Worm (Caenorhabditis elegans): ENCODE measurements around the gene T14A8.2.

Gene T14A8.2

DNA sequence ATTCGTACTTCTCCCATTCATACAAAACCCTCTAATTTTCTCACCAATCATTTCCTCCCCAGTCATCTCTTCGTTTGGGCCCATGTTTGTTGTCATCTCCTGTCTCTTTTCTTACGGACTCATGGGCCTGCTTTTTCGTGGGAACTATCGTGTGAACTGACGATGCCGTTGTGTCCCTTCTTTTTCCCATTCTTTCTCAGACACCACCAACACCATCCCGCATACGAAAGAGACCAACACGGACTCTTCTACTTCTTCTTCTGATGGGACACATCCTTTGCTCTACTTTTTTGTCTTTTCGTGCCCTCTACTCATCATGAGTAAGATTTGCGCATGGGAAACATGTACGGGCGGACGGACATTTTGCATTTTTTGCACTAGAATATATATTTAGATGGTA is 27.9 kb upstream of the T14A8.2 start:
- no peak for TF ChIP-seq pat-9 (tag; optimal IDR thresholded peaks at IDR 0.05)
- no peak for TF ChIP-seq eyg-1 (tag; optimal IDR thresholded peaks at IDR 0.05)
- no peak for TF ChIP-seq ceh-19 (GFP tag; optimal IDR thresholded peaks at IDR 0.05)
- no peak for TF ChIP-seq dmd-4 (tag; optimal IDR thresholded peaks at IDR 0.05; ENCODE audit: borderline replicate concordance)
- TF ChIP-seq ceh-30 (tag; optimal IDR thresholded peaks at IDR 0.05): no peak
- TF ChIP-seq ceh-48 (tag; optimal IDR thresholded peaks at IDR 0.05): no peak
- TF ChIP-seq ttx-3 (tag; optimal IDR thresholded peaks at IDR 0.05): no peak
- no peak for TF ChIP-seq C08G9.2 (tag; optimal IDR thresholded peaks at IDR 0.05)
- no peak for TF ChIP-seq C38D4.7 (GFP tag; optimal IDR thresholded peaks at IDR 0.05)

DNA sequence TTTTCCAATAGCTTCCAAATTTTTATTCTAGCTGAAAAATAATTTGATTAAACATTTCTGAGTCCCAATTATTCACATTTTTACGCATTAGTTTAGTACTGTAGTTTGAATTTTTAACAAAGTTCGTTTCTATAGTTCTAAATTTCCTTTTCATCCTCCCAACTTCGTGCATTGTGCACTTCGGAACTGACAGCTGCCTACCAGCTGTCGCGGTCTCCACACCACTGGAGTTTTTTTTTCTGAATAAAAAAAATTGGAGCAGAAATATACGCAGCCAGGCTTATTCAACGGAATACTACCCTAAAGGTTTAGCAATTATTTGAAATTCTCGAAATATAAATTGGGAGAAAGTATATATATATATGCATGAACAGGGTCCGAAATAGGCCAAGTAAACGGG is 26.8 kb upstream of the T14A8.2 start:
- TF ChIP-seq che-1 (tag; optimal IDR thresholded peaks at IDR 0.05) (no peak), elt-2 (tag; optimal IDR thresholded peaks at IDR 0.05) (no peak), npax-4 (tag; optimal IDR thresholded peaks at IDR 0.05) (no peak), ref-2 (tag; optimal IDR thresholded peaks at IDR 0.05) (no peak), ceh-22 (tag; optimal IDR thresholded peaks at IDR 0.05) (no peak)

DNA sequence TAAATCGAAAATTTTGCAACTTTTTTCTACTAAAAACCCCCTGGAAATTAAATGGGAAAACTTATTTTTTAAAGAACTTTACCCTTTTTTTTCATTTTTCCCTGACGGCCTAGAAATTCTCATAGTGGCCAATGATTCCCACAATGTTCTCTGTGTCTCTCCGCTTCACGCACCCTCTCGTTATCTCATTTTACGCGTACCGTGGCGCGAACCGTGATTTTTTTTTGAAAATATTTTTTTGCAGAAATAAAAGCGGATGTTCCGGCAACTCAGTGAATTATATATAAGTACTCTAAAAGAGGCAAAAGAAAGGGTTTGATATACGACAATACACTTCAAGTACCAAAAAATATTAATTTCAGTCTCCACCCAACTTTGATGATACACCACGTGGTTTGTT is 24.0 kb upstream of the T14A8.2 start, which contains the start of gene C06A6.2:
TSS of gene C06A6.2 (plus strand) at position 237 of the 400 bp plus-strand sequence.
- no peak for TF ChIP-seq C08G9.2 (tag; optimal IDR thresholded peaks at IDR 0.05)
- no peak for TF ChIP-seq sox-2 (GFP tag; IDR thresholded peaks at IDR 0.05)
- TF ChIP-seq tbx-7 (tag; optimal IDR thresholded peaks at IDR 0.05): no peak
- no peak for TF ChIP-seq pqm-1 (tag; optimal IDR thresholded peaks at IDR 0.05)
- TF ChIP-seq lin-11 (tag; optimal IDR thresholded peaks at IDR 0.05): no peak
- no peak for TF ChIP-seq pros-1 (tag; optimal IDR thresholded peaks at IDR 0.05)
- no peak for TF ChIP-seq unc-3 (GFP tag; conservative IDR thresholded peaks at IDR 0.05)
- no peak for TF ChIP-seq unc-3 (tag; optimal IDR thresholded peaks at IDR 0.05)

DNA sequence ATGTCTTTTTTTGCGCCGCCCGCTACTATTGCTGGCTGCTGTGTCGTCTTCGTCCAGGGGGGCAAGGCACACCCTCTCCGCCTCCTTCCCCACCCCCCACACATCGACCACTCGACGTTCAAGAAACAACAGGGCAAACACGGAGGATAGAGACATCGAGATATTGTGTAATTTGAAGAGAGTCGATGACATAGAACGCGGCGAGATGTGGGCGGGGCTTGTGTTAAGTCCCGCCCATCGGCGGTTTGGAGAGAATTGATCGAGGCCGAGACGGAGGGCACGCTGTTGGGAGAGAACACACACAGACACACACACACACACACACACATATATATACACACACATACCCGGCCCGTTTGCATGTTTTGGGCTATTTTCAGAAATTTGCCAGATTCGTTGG is 23.2 kb upstream of the T14A8.2 start:
- TF ChIP-seq elt-4 (tag; optimal IDR thresholded peaks at IDR 0.05) (no peak), unc-42 (tag; optimal IDR thresholded peaks at IDR 0.05) (peak; percentile 33), ceh-45 (GFP tag; IDR thresholded peaks at IDR 0.05) (no peak), unc-86 (tag; optimal IDR thresholded peaks at IDR 0.05) (no peak), hlh-6 (tag; optimal IDR thresholded peaks at IDR 0.05) (peak; percentile 67), ahr-1 (tag; optimal IDR thresholded peaks at IDR 0.05) (peak; percentile 1), elt-2 (tag; optimal IDR thresholded peaks at IDR 0.05) (peak; percentile 42), syd-9 (tag; optimal IDR thresholded peaks at IDR 0.05) (peak; percentile 39), Y22D7AL.16 (tag; optimal IDR thresholded peaks at IDR 0.05) (no peak), C08G9.2 (tag; optimal IDR thresholded peaks at IDR 0.05) (peak; percentile 51), pqm-1 (tag; optimal IDR thresholded peaks at IDR 0.05) (peak; percentile 9), dmd-4 (tag; optimal IDR thresholded peaks at IDR 0.05; ENCODE audit: borderline replicate concordance) (peak; percentile 78), ttx-3 (tag; optimal IDR thresholded peaks at IDR 0.05) (no peak), ama-1 (optimal IDR thresholded peaks at IDR 0.05) (no peak), fkh-10 (GFP tag; optimal IDR thresholded peaks at IDR 0.05) (no peak), pha-2 (tag; optimal IDR thresholded peaks at IDR 0.05) (no peak), ceh-34 (tag; optimal IDR thresholded peaks at IDR 0.05) (peak; percentile 77), ceh-6 (GFP tag; optimal IDR thresholded peaks at IDR 0.05) (peak; percentile 55), pag-3 (tag; optimal IDR thresholded peaks at IDR 0.05; ENCODE audit: borderline replicate concordance) (no peak), che-1 (tag; optimal IDR thresholded peaks at IDR 0.05) (peak; percentile 58), ceh-19 (GFP tag; optimal IDR thresholded peaks at IDR 0.05) (peak; percentile 74), ceh-30 (tag; optimal IDR thresholded peaks at IDR 0.05) (peak; percentile 1), ztf-16 (tag; optimal IDR thresholded peaks at IDR 0.05) (no peak), ceh-22 (tag; optimal IDR thresholded peaks at IDR 0.05) (peak; percentile 64), rnt-1 (tag; optimal IDR thresholded peaks at IDR 0.05) (peak; percentile 74), tbx-2 (tag; optimal IDR thresholded peaks at IDR 0.05) (peak; percentile 81), pat-9 (tag; optimal IDR thresholded peaks at IDR 0.05) (peak; percentile 4), ceh-9 (tag; optimal IDR thresholded peaks at IDR 0.05) (no peak), sox-2 (GFP tag; IDR thresholded peaks at IDR 0.05) (no peak; the same call in 1 of the 2 replicates), lin-11 (tag; optimal IDR thresholded peaks at IDR 0.05) (no peak), fkh-6 (tag; optimal IDR thresholded peaks at IDR 0.05) (peak; percentile 34), T23F11.4 (GFP tag; optimal IDR thresholded peaks at IDR 0.05) (peak; percentile 32), gmeb-2 (tag; optimal IDR thresholded peaks at IDR 0.05) (no peak), F13H6.1 (tag; optimal IDR thresholded peaks at IDR 0.05) (peak; percentile 59), C38D4.7 (GFP tag; optimal IDR thresholded peaks at IDR 0.05) (peak; percentile 12), pros-1 (tag; optimal IDR thresholded peaks at IDR 0.05) (peak; percentile 67), odd-2 (tag; optimal IDR thresholded peaks at IDR 0.05) (no peak), pax-1 (tag; optimal IDR thresholded peaks at IDR 0.05) (no peak), madf-2 (tag; optimal IDR thresholded peaks at IDR 0.05) (peak; percentile 25)
